Fruit fly (Drosophila melanogaster) whole organism, embryonic: ENCODE measurements around the gene CG7611.

Experiments
- CG10654 ChIP-seq: fragments of 200-800 bp; sonication (Bioruptor generic); optimal IDR thresholded peaks from 2 replicates; lab custom pipeline; 2016; ENCODE audit warnings: missing biosample characterization, missing genetic modification characterization
- CG11247 ChIP-seq: fragments of 200-800 bp; sonication (Bioruptor generic); IDR thresholded peaks from 2 replicates; pipeline ENCODE4 v1.3.6; 2022; ENCODE audit warnings: missing biosample characterization, missing genetic modification characterization
- CG15269 ChIP-seq: fragments of 200-800 bp; sonication (Bioruptor generic); optimal IDR thresholded peaks from 2 replicates; lab custom pipeline; 2018; ENCODE audit warnings: missing biosample characterization, mild to moderate bottlenecking, missing genetic modification characterization, moderate library complexity
- CG1602 ChIP-seq: fragments of 200-800 bp; sonication (Bioruptor generic); optimal IDR thresholded peaks from 3 replicates; lab custom pipeline; 2016; ENCODE audit warnings: missing biosample characterization, missing genetic modification characterization
- CG17829 ChIP-seq: fragments of 200-800 bp; optimal IDR thresholded peaks from 2 replicates; lab custom pipeline; 2019; ENCODE audit warnings: missing biosample characterization, mild to moderate bottlenecking, missing genetic modification characterization, moderate library complexity
- CG2116 ChIP-seq: fragments of 200-800 bp; sonication (Bioruptor generic); optimal IDR thresholded peaks from 3 replicates; lab custom pipeline; 2018; ENCODE audit warnings: missing biosample characterization, mild to moderate bottlenecking, missing genetic modification characterization
- CG31224 ChIP-seq: fragments of 200-800 bp; sonication (Bioruptor generic); IDR thresholded peaks from 2 replicates; pipeline ENCODE4 v1.3.6; 2022; ENCODE audit warnings: missing biosample characterization, missing genetic modification characterization
- CG3281 ChIP-seq: fragments of 200-800 bp; sonication (Bioruptor generic); optimal IDR thresholded peaks from 3 replicates; lab custom pipeline; 2017; ENCODE audit warnings: missing biosample characterization, mild to moderate bottlenecking, missing genetic modification characterization
- CG3407 ChIP-seq: fragments of 200-800 bp; sonication (Bioruptor generic); optimal IDR thresholded peaks from 2 replicates; lab custom pipeline; 2018; ENCODE audit warnings: missing biosample characterization, mild to moderate bottlenecking, missing genetic modification characterization
- CG4424 ChIP-seq: fragments of 200-800 bp; sonication (Bioruptor generic); optimal IDR thresholded peaks from 3 replicates; lab custom pipeline; 2016; ENCODE audit warnings: missing biosample characterization, missing genetic modification characterization
- CG4820 ChIP-seq: fragments of 200-800 bp; sonication (Bioruptor generic); optimal IDR thresholded peaks from 3 replicates; lab custom pipeline; 2016; ENCODE audit warnings: missing biosample characterization, missing genetic modification characterization
- CG6175 ChIP-seq: fragments of 200-800 bp; sonication (Bioruptor generic); IDR thresholded peaks from 3 replicates; pipeline ENCODE4 v1.3.6; 2022; ENCODE audit warnings: missing biosample characterization, missing genetic modification characterization
- CG7963 ChIP-seq: fragments of 200-800 bp; sonication (Bioruptor generic); IDR thresholded peaks from 3 replicates; pipeline ENCODE4 v1.3.6; 2022; ENCODE audit warnings: missing biosample characterization, missing genetic modification characterization; ENCODE audit not compliant: partially characterized antibody
- CG8944 ChIP-seq: fragments of 200-800 bp; sonication (Bioruptor generic); optimal IDR thresholded peaks from 3 replicates; lab custom pipeline; 2016; ENCODE audit warnings: missing biosample characterization, missing genetic modification characterization
- CG9932 ChIP-seq: fragments of 200-800 bp; sonication (Bioruptor generic); IDR thresholded peaks from 2 replicates; pipeline ENCODE4 v1.3.6; 2022; ENCODE audit warnings: missing biosample characterization, missing genetic modification characterization
- D19A ChIP-seq: fragments of 200-800 bp; optimal IDR thresholded peaks from 3 replicates; lab custom pipeline; 2019; ENCODE audit warnings: missing biosample characterization, mild to moderate bottlenecking, missing genetic modification characterization, moderate library complexity
- Drgx ChIP-seq: fragments of 200-800 bp; sonication (Bioruptor generic); IDR thresholded peaks from 2 replicates; pipeline ENCODE4 v1.3.6; 2022; ENCODE audit warnings: missing biosample characterization, missing genetic modification characterization
- GATAe ChIP-seq: fragments of 200-800 bp; sonication (Bioruptor generic); conservative IDR thresholded peaks from 2 replicates; pipeline ENCODE4 v1.3.6; 2022; ENCODE audit warnings: missing biosample characterization, missing genetic modification characterization
- HLHmδ ChIP-seq: fragments of 200-800 bp; sonication (Bioruptor generic); optimal IDR thresholded peaks from 2 replicates; lab custom pipeline; 2018; ENCODE audit warnings: missing biosample characterization, mild to moderate bottlenecking, missing genetic modification characterization, moderate library complexity
- HmgZ ChIP-seq: fragments of 200-800 bp; sonication (Bioruptor generic); optimal IDR thresholded peaks from 2 replicates; lab custom pipeline; 2018; ENCODE audit warnings: missing biosample characterization, mild to moderate bottlenecking, missing genetic modification characterization
- Lpt ChIP-seq: fragments of >200 bp; optimal IDR thresholded peaks from 2 replicates; lab custom pipeline; 2018; ENCODE audit warnings: missing biosample characterization, missing genetic modification characterization
- MESR4 ChIP-seq: fragments of 200-800 bp; sonication (Bioruptor generic); optimal IDR thresholded peaks from 2 replicates; lab custom pipeline; 2018; ENCODE audit warnings: missing biosample characterization, mild to moderate bottlenecking, missing genetic modification characterization, moderate library complexity
- Side ChIP-seq: fragments of 200-800 bp; sonication (Bioruptor generic); optimal IDR thresholded peaks from 2 replicates; lab custom pipeline; 2016; ENCODE audit warnings: missing biosample characterization, missing genetic modification characterization
- Six4 ChIP-seq: fragments of 200-800 bp; sonication (Bioruptor generic); optimal IDR thresholded peaks from 2 replicates; lab custom pipeline; 2016; ENCODE audit warnings: missing biosample characterization, missing genetic modification characterization
- Xbp1 ChIP-seq: fragments of 200-800 bp; sonication (Bioruptor generic); optimal IDR thresholded peaks from 3 replicates; lab custom pipeline; 2016; ENCODE audit warnings: missing biosample characterization, mild to moderate bottlenecking, missing genetic modification characterization
- bbx ChIP-seq: fragments of 200-800 bp; sonication (Bioruptor generic); IDR thresholded peaks from 2 replicates; pipeline ENCODE4 v1.3.6; 2022; ENCODE audit warnings: missing biosample characterization, missing genetic modification characterization; ENCODE audit not compliant: partially characterized antibody
- crol ChIP-seq: fragments of 200-800 bp; sonication (Bioruptor generic); IDR thresholded peaks from 2 replicates; pipeline ENCODE4 v1.3.6; 2022; ENCODE audit warnings: missing biosample characterization, missing genetic modification characterization
- dimm ChIP-seq: fragments of 200-800 bp; sonication (Bioruptor generic); IDR thresholded peaks from 2 replicates; pipeline ENCODE4 v1.3.6; 2022; ENCODE audit warnings: missing biosample characterization, missing genetic modification characterization
- disco-r ChIP-seq: fragments of 200-800 bp; sonication (Bioruptor generic); optimal IDR thresholded peaks from 2 replicates; lab custom pipeline; 2016; ENCODE audit warnings: missing biosample characterization, missing genetic modification characterization
- eve ChIP-seq, 2 experiments: fragments of >200 bp; optimal IDR thresholded peaks; 2 replicates each; lab custom pipeline; 2017; ENCODE audit warnings: missing biosample characterization in 2 of 2, missing genetic modification characterization in 2 of 2
- exex ChIP-seq: fragments of 200-800 bp; sonication (Bioruptor generic); optimal IDR thresholded peaks from 4 replicates; lab custom pipeline; 2018; ENCODE audit warnings: missing biosample characterization, mild to moderate bottlenecking, missing genetic modification characterization, moderate library complexity
- fru ChIP-seq: fragments of >200 bp; optimal IDR thresholded peaks from 2 replicates; lab custom pipeline; 2017
- ftz-f1 ChIP-seq: fragments of 200-800 bp; sonication (Bioruptor generic); optimal IDR thresholded peaks from 2 replicates; lab custom pipeline; 2016; ENCODE audit warnings: missing biosample characterization, missing genetic modification characterization
- fu2 ChIP-seq: fragments of 200-800 bp; sonication (Bioruptor generic); optimal IDR thresholded peaks from 2 replicates; lab custom pipeline; 2016; ENCODE audit warnings: missing biosample characterization, missing genetic modification characterization
- grn ChIP-seq: fragments of 200-800 bp; sonication (Bioruptor generic); optimal IDR thresholded peaks from 3 replicates; lab custom pipeline; 2017; ENCODE audit warnings: missing biosample characterization, missing genetic modification characterization
- hkb ChIP-seq, 2 experiments: fragments of 200-800 bp in 1 of 2; fragments of >200 bp in 1 of 2; sonication (Bioruptor generic) in 1 of 2; IDR thresholded peaks in 1 of 2; optimal IDR thresholded peaks in 1 of 2; 2 replicates each; pipeline versions ENCODE4 v1.3.6 to Lab custom; 2017 to 2022; ENCODE audit warnings: missing biosample characterization in 1 of 2, missing genetic modification characterization in 1 of 2
- inv ChIP-seq: fragments of 200-800 bp; sonication (Bioruptor generic); IDR thresholded peaks from 2 replicates; pipeline ENCODE4 v1.3.6; 2022; ENCODE audit warnings: missing biosample characterization, missing genetic modification characterization; ENCODE audit not compliant: partially characterized antibody
- jumu ChIP-seq: fragments of 200-800 bp; sonication (Bioruptor generic); optimal IDR thresholded peaks from 3 replicates; lab custom pipeline; 2016; ENCODE audit warnings: missing biosample characterization, missing genetic modification characterization
- klu ChIP-seq: fragments of 200-800 bp; sonication (Bioruptor generic); IDR thresholded peaks from 2 replicates; pipeline ENCODE4 v1.3.6; 2022; ENCODE audit warnings: missing biosample characterization, missing genetic modification characterization
- lov ChIP-seq, 2 experiments: fragments of 200-800 bp in 1 of 2; fragments of >200 bp in 1 of 2; sonication (Bioruptor generic) in 1 of 2; IDR thresholded peaks in 1 of 2; optimal IDR thresholded peaks in 1 of 2; 2 replicates in 1 of 2; 3 replicates in 1 of 2; pipeline versions ENCODE4 v1.3.6 to Lab custom; 2017 to 2022; ENCODE audit warnings: missing biosample characterization in 1 of 2, missing genetic modification characterization in 1 of 2
- org-1 ChIP-seq: fragments of 200-800 bp; sonication (Bioruptor generic); optimal IDR thresholded peaks from 2 replicates; lab custom pipeline; 2017; ENCODE audit warnings: missing biosample characterization, missing genetic modification characterization
- psq ChIP-seq: fragments of 200-800 bp; sonication (Bioruptor generic); optimal IDR thresholded peaks from 2 replicates; lab custom pipeline; 2017; ENCODE audit warnings: missing biosample characterization, missing genetic modification characterization
- seq ChIP-seq: fragments of 200-800 bp; sonication (Bioruptor generic); IDR thresholded peaks from 2 replicates; pipeline ENCODE4 v1.3.6; 2022; ENCODE audit warnings: missing biosample characterization, missing genetic modification characterization
- sr ChIP-seq: fragments of 200-800 bp; sonication (Bioruptor generic); IDR thresholded peaks from 3 replicates; pipeline ENCODE4 v1.3.6; 2022; ENCODE audit warnings: missing biosample characterization, missing genetic modification characterization
- ssp ChIP-seq: fragments of 200-800 bp; sonication (Bioruptor generic); IDR thresholded peaks from 2 replicates; pipeline ENCODE4 v1.3.6; 2022; ENCODE audit warnings: missing biosample characterization, missing genetic modification characterization
- tll ChIP-seq, 2 experiments: fragments of 200-800 bp in 1 of 2; fragments of >200 bp in 1 of 2; sonication (Bioruptor generic) in 1 of 2; optimal IDR thresholded peaks; 2 replicates each; lab custom pipeline; 2017 to 2019; ENCODE audit warnings: missing biosample characterization in 2 of 2, missing genetic modification characterization in 2 of 2, mild to moderate bottlenecking in 1 of 2, moderate library complexity in 1 of 2
- trh ChIP-seq: fragments of 200-800 bp; sonication (Bioruptor generic); optimal IDR thresholded peaks from 2 replicates; lab custom pipeline; 2016; ENCODE audit warnings: missing biosample characterization, missing genetic modification characterization
- unc-4 ChIP-seq: fragments of 200-800 bp; sonication (Bioruptor generic); IDR thresholded peaks from 2 replicates; pipeline ENCODE4 v1.3.6; 2022; ENCODE audit warnings: missing biosample characterization, missing genetic modification characterization; ENCODE audit not compliant: partially characterized antibody
- zfh2 ChIP-seq: fragments of 200-800 bp; sonication (Bioruptor generic); optimal IDR thresholded peaks from 2 replicates; lab custom pipeline; 2016; ENCODE audit warnings: missing biosample characterization, missing genetic modification characterization

The CG7611 gene

dm6 chr3L:21496865-21497634, 25.9 kb upstream of the CG7611 start, which contains the start of gene Hr78 (continued):
- TF ChIP-seq CG9932 (GFP tag; lab: Robert Waterston, UW) (peak; percentile 49), seq (GFP tag; lab: Robert Waterston, UW) (no peak; the same call in 1 of the 2 replicates), unc-4 (GFP tag; lab: Robert Waterston, UW) (0 out of 2 replicates have a peak, but pooled peaks have one; percentile 18), sr (no peak), CG8944 (no peak), CG6175 (GFP tag; lab: Robert Waterston, UW) (no peak), disco-r (GFP tag; lab: Kevin White, UChicago) (no peak), ssp (GFP tag; lab: Robert Waterston, UW) (no peak), psq (GFP tag; lab: Kevin White, UChicago) (peak; percentile 32), CG15269 (tag; lab: Kevin White, UChicago) (peak; percentile 90), tll (GFP tag; optimal IDR thresholded peaks at IDR 0.05; lab: Kevin White, UChicago) (no peak), ftz-f1 (GFP tag; lab: Kevin White, UChicago) (peak; percentile 50), Six4 (GFP tag; lab: Kevin White, UChicago) (peak; percentile 74), jumu (GFP tag; lab: Kevin White, UChicago) (no peak), zfh2 (no peak), grn (GFP tag; lab: Kevin White, UChicago) (no peak), Lpt (no peak), bbx (GFP tag; lab: Robert Waterston, UW) (no peak), klu (GFP tag; lab: Robert Waterston, UW) (no peak), CG3281 (GFP tag; lab: Kevin White, UChicago) (peak; percentile 89), inv (GFP tag; lab: Robert Waterston, UW) (no peak), eve (GFP tag; optimal IDR thresholded peaks at IDR 0.05; lab: Kevin White, UChicago) (no peak), MESR4 (GFP tag; lab: Kevin White, UChicago) (peak; percentile 93), HmgZ (tag; lab: Kevin White, UChicago) (peak; percentile 22), fu2 (GFP tag; lab: Kevin White, UChicago) (no peak), dimm (GFP tag; lab: Robert Waterston, UW) (no peak), CG31224 (peak; percentile 45), Drgx (GFP tag; lab: Robert Waterston, UW) (peak; percentile 81), hkb (optimal IDR thresholded peaks at IDR 0.05; lab: Kevin White, UChicago) (no peak), hkb (GFP tag; IDR thresholded peaks at IDR 0.05; lab: Robert Waterston, UW) (peak; percentile 88), CG7963 (no peak), crol (GFP tag; lab: Robert Waterston, UW) (no peak), CG1602 (peak; percentile 56), GATAe (no peak), CG10654 (GFP tag; lab: Kevin White, UChicago) (peak; percentile 43), exex (no peak), lov (optimal IDR thresholded peaks at IDR 0.05; lab: Kevin White, UChicago) (no peak), lov (GFP tag; IDR thresholded peaks at IDR 0.05; lab: Robert Waterston, UW) (0 out of 3 replicates have a peak, but pooled peaks have one; percentile 54), CG3407 (GFP tag; lab: Kevin White, UChicago) (peak; percentile 54), HLHmδ (no peak), Xbp1 (peak; percentile 67), D19A (tag; lab: Kevin White, UChicago) (peak; percentile 86), org-1 (GFP tag; lab: Kevin White, UChicago) (peak; percentile 64), CG2116 (GFP tag; lab: Kevin White, UChicago) (peak; percentile 48), CG4424 (GFP tag; lab: Kevin White, UChicago) (peak; percentile 75), trh (GFP tag; lab: Kevin White, UChicago) (peak; percentile 16), CG4820 (GFP tag; lab: Kevin White, UChicago) (peak; percentile 41), CG17829 (peak; percentile 88), Side (GFP tag; lab: Kevin White, UChicago) (peak; percentile 8), fru (lab: Kevin White, UChicago) (no peak), CG11247 (GFP tag; lab: Robert Waterston, UW) (no peak; the same call in 1 of the 2 replicates)
